Worm (Caenorhabditis elegans) whole organism, L4/young adult: ENCODE data around the gene T16A9.3.

Experiments
- W03F9.2 ChIP-seq: fragments of 150-350 bp; optimal IDR thresholded peaks from 2 replicates; lab custom pipeline; 2014; ENCODE audit warnings: missing biosample characterization, missing genetic modification characterization
- dao-5 ChIP-seq: sonication (generic microtip); optimal IDR thresholded peaks from 2 replicates; lab custom pipeline; 2016; ENCODE audit warnings: missing genotype, missing genetic modification characterization, moderate library complexity, missing compliant biosample characterization
- him-1 ChIP-seq: sonication (generic microtip); optimal IDR thresholded peaks from 2 replicates; lab custom pipeline; 2016; ENCODE audit warnings: missing genotype, missing genetic modification reagents, missing genetic modification characterization, missing compliant biosample characterization

The T16A9.3 gene

DNA sequence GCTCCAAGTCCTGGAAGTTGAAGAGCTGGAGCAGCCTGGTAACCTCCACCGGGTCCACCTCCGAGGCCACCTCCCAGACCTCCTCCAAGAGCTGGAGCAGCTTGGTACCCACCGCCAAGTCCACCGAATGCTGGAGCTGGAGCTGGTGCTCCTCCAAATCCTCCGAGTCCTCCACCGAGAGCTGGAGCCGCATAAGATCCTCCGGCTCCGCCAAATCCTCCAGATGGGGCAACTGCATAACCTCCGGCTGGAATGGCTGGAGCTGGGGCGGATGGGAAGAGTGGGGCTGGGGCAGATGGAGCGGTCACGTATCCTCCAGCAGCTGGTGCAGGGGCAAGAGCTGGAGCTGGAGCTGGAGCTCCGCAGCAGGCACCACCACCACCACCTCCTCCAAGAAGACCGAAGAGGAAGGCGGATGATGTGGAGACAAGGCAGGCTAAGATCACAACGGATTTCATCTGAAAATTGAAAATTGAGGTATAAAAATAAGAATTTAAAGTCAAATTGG, 35.4 kb downstream of the T16A9.3 start, which contains the start of gene K02E11.10:
Gene K02E11.10, minus strand, starts transcription at position 458 of the 508 bp plus-strand sequence.
- TF ChIP-seq dao-5 (tag; lab: Kevin White, UChicago) = no peak
- TF ChIP-seq him-1 (tag; lab: Kevin White, UChicago) = no peak
- no peak for TF ChIP-seq W03F9.2 (tag; lab: Kevin White, UChicago)

DNA sequence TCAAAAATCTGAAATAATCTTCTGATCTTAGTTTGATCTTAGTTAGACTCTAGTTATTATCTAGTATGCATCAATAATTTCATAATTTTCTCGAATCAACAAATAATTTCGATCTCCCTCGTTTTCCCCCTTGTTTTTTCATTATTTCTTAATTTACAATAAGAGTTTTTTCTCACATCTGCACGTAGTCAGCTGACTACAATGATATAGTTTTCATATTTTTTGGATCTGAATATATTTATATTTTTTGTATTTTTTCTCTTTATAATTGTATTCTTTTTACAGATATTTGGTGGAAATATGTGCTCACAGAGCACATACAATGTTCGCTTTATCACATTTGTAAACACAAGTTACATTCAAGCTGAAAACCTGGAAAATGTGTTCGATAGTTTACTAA, 38.6 kb downstream of the T16A9.3 start, which contains the start of gene sre-7:
Gene sre-7, plus strand, starts transcription at position 301 of the 400 bp plus-strand sequence.
- TF ChIP-seq him-1 (tag; lab: Kevin White, UChicago) (no peak), W03F9.2 (tag; lab: Kevin White, UChicago) (no peak), dao-5 (tag; lab: Kevin White, UChicago) (no peak)

DNA sequence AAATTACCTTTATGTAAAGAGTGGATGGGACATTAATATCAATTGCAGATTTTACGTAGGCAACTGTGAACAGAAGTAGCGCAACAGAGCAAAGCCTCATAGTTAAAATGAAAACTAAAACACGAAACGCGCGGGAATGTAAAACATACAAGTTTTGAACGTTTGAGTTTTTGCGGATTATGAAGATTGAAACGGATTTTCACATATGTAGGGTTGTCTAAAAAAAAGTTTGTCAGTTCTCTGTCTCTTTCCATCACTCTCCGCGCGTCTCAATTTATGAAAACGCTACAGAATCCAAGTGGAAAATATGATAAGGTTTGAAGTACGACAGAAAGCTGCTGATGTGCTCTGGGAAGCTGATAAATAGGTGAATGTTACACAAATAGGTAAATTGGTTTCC, 41.4 kb downstream of the T16A9.3 start, which contains the start of gene K02E11.3:
Gene K02E11.3, minus strand, starts transcription at position 101 of the 400 bp plus-strand sequence.
- TF ChIP-seq dao-5 (tag; lab: Kevin White, UChicago) (no peak), him-1 (tag; lab: Kevin White, UChicago) (no peak), W03F9.2 (tag; lab: Kevin White, UChicago) (no peak)

DNA sequence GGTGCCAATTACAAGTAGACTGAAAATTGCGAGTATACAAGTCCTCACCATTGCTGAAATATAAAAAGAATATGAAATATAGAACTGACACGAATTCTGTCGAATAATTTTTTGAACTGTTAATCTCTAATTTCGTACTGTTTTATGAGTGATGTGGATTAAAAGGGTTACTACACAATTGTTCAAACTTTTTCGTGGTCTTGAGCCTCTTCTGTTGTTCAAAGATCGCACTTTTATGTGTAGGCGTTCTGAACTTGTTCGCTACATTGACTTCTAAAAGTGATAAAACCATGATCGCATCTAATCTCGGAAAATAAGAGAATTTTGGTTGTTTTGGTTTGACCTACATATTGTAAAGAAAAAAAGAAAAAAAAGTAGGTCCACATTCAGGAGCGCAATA, 42.7 kb downstream of the T16A9.3 start, which contains the start of gene K02E11.4:
Gene K02E11.4, minus strand, starts transcription at position 101 of the 400 bp plus-strand sequence.
- TF ChIP-seq dao-5 (tag; lab: Kevin White, UChicago) (no peak), him-1 (tag; lab: Kevin White, UChicago) (no peak), W03F9.2 (tag; lab: Kevin White, UChicago) (no peak)

DNA sequence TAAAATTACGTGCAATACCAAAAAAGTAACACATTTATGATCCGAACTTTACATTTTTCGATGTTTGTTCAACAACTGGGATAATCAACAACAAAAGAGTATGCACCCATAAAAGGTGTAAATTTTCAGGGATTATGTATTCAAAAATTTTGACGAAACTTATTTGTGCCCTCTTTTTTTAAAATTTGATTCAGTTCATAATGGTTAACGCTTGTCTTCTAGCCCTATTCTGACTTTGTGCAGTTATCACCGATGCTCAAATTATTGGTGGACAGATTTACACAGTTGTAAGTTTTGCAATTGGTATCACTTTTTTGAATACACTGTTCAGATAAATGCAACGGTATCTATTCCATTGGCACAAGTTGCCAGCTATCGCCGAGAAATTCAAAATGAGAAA, 43.3 kb downstream of the T16A9.3 start, which contains the start of gene K02E11.6:
Gene K02E11.6, plus strand, starts transcription at position 149 of the 400 bp plus-strand sequence.
- TF ChIP-seq W03F9.2 (tag; lab: Kevin White, UChicago) (no peak), him-1 (tag; lab: Kevin White, UChicago) (no peak), dao-5 (tag; lab: Kevin White, UChicago) (no peak)

DNA sequence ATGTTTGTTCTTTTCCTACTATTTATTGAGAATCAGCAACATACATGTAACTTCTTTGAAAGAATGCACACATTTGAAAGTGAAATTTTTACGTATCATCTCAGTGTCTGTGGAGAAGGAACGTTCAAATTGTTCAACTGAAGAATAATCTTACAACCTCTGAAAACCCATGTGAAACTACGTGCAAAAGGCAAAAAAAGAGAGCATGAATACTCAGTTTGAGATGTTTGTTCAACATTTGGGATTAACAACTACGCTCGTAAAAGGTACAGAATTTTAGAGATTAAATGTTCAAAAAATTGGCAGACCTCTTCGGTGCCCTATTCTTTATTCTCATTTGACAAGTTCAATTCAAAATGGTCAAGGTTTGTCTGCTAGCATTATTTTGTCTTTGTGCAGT, 46.7 kb downstream of the T16A9.3 start, which contains the start of gene K02E11.5:
Gene K02E11.5, plus strand, starts transcription at position 301 of the 400 bp plus-strand sequence.
- TF ChIP-seq dao-5 (tag; lab: Kevin White, UChicago) = no peak

DNA sequence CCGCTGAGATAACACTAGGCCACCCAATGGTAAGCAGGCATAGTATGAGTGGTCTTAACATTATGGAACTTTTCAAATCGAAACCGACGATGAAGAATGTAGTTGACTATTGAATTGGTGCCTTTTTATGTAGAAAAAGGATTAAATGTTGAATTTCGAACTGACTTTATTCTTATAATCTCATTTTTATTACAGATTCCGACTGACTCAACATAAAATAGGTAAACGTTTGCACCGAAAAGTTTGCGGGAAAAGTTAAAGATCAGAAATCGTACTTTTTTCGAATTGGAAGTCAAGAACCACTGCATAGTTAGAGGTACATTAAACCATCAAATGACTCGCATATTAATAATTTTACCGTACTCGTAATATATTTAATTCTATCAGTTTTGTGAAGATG, 48.9 kb downstream of the T16A9.3 start, which contains the start of gene K02E11.7:
Gene K02E11.7, minus strand, starts transcription at position 101 of the 400 bp plus-strand sequence.
- no peak for TF ChIP-seq W03F9.2 (tag; lab: Kevin White, UChicago)
- TF ChIP-seq dao-5 (tag; lab: Kevin White, UChicago) = no peak
- no peak for TF ChIP-seq him-1 (tag; lab: Kevin White, UChicago)

DNA sequence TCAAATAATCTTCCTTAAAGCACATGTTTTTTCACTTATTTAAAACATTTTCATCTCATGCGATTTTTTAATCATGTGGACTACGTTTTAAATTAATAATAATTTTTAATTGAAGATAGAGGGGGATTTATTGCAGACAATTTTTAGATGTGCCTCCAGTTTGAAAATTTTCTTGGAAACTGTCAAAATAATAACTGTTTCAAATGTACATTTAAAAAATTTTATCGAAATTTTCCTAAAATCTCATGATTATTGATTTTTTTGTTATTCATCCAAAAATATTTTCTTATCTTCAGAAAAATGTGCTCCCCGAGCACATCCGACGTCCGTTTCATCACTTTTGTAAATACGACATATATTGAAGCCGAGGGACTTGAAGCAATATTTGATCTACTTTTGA, 51.5 kb downstream of the T16A9.3 start, which contains the start of gene sre-8:
Gene sre-8, plus strand, starts transcription at position 301 of the 400 bp plus-strand sequence.
- TF ChIP-seq dao-5 (tag; lab: Kevin White, UChicago) (no peak), W03F9.2 (tag; lab: Kevin White, UChicago) (no peak)
